Fruit fly (Drosophila melanogaster): ENCODE results near the gene Sf3a2.

Sf3a2 gene

dm6 chr3L:12792933-12793448 is 20.8 kb downstream of the Sf3a2 start (continued):
- peak; percentile 86 for TF ChIP-seq achi (GFP tag; optimal IDR thresholded peaks at IDR 0.05)
- peak; percentile 55 for TF ChIP-seq Sox15 (GFP tag; optimal IDR thresholded peaks at IDR 0.05)
- TF ChIP-seq acj6 (GFP tag; optimal IDR thresholded peaks at IDR 0.05), result peak; percentile 86
- TF ChIP-seq CG11294 (GFP tag; IDR thresholded peaks at IDR 0.05), result peak; percentile 15; the same call in 1 of the 2 replicates
- TF ChIP-seq Sox14 (GFP tag; optimal IDR thresholded peaks at IDR 0.05), result peak; percentile 88
- no peak for TF ChIP-seq Eip93F (GFP tag; optimal IDR thresholded peaks at IDR 0.05)
- peak; percentile 91 for TF ChIP-seq Met (GFP tag; optimal IDR thresholded peaks at IDR 0.05)
- peak; percentile 65 for TF ChIP-seq CG11902 (GFP tag; optimal IDR thresholded peaks at IDR 0.05)
- TF ChIP-seq CG31627 (GFP tag; optimal IDR thresholded peaks at IDR 0.05), result peak; percentile 74

DNA sequence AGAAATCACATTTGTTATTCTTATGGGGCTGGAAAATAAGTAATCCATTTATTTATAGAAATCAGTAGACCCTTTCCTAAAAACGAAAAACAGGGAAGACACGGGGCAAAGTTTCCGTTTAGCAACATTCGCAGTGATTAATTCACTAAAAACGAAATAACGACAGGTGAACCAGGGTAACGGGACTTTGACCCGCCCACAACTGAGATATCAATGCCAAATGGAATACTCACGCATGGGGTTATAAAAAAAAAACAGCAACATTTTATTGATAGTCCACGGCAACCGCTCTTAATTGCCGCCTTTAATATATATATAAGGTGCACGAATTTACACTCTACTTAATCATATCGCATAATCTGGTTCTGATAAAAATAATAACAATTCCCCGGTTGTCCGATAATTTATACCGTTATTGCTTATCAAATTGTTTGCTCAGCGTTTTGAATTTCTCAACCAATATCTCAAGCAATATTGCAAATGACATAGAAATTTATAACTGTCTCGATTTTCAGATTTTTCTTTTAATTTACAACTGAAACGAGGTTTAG is 22.1 kb downstream of the Sf3a2 start:
- no peak for TF ChIP-seq CG31627 (GFP tag; optimal IDR thresholded peaks at IDR 0.05)
- TF ChIP-seq CG11294 (GFP tag; IDR thresholded peaks at IDR 0.05), result no peak
- no peak for TF ChIP-seq Eip75B (GFP tag; optimal IDR thresholded peaks at IDR 0.05)
- TF ChIP-seq Eip93F (GFP tag; optimal IDR thresholded peaks at IDR 0.05), result peak; percentile 46
- peak; percentile 36 for TF ChIP-seq svp (GFP tag)
- TF ChIP-seq Eip78C (GFP tag), result peak; percentile 10
- peak; percentile 7 for TF ChIP-seq vri (GFP tag; optimal IDR thresholded peaks at IDR 0.05)
- TF ChIP-seq CG6854 (GFP tag; optimal IDR thresholded peaks at IDR 0.05), result no peak
- no peak for TF ChIP-seq CG8119 (GFP tag; IDR thresholded peaks at IDR 0.05)
- no peak for TF ChIP-seq CG10631 (GFP tag; optimal IDR thresholded peaks at IDR 0.05)
- no peak for TF ChIP-seq Sox14 (GFP tag; optimal IDR thresholded peaks at IDR 0.05)

DNA sequence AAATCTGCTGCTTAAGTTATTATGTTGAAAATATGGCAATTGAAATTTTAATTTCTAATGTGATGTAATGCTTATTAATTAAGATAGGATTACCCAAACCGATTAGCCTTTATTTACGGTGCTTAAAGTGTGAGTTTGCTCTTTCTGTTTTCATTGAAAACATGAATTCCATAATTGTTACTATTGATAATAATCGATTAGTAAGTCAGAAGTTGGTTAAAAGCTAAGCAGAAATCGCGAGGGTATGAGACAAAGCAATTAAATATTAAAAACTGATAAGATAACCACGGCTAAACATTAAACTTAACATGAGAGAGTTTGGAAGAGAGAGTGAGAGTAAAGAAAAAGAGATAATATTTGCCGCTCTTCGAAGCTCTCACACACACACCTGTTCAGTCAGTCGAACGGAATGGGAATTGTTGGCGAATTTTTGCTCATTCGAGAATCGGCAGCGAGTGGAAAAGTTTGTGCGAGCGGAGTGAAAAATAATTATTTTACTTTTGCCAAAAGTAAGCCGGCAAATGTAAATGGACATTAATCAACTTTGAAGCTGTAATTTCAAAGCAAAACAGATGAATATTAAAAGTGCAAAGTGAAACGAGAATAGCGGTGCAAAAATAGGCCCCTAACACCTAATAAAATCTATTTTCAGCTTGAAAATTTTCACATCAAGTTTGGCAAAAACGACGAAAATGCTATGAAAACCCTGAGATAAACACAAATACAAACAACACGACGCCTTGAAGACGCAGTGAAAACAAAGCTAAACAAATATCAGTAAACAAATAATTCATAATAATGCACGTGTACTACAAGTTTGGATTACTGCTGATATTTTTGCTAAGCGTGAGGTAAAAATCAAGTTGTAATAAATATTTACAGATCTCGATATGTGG is 22.8 kb downstream of the Sf3a2 start:
- TF ChIP-seq Eip78C (GFP tag), result peak; percentile 77
- no peak for TF ChIP-seq Sox102F (GFP tag; optimal IDR thresholded peaks at IDR 0.05)
- TF ChIP-seq CG6276 (GFP tag; optimal IDR thresholded peaks at IDR 0.05), result no peak
- no peak for TF ChIP-seq CG6163 (GFP tag; IDR thresholded peaks at IDR 0.05)
- TF ChIP-seq Blimp-1 (GFP tag; optimal IDR thresholded peaks at IDR 0.05), result no peak
- peak; percentile 34 for TF ChIP-seq CG6854 (GFP tag; optimal IDR thresholded peaks at IDR 0.05)
- TF ChIP-seq CG16779 (tag; optimal IDR thresholded peaks at IDR 0.05), result no peak
- peak; percentile 14 for TF ChIP-seq vri (GFP tag; optimal IDR thresholded peaks at IDR 0.05)
- TF ChIP-seq topi (GFP tag; optimal IDR thresholded peaks at IDR 0.05), result no peak
- TF ChIP-seq CG7368 (GFP tag; optimal IDR thresholded peaks at IDR 0.05), result no peak
- TF ChIP-seq dsx (GFP tag; optimal IDR thresholded peaks at IDR 0.05; ENCODE audit: poor library complexity, severe bottlenecking), result peak; percentile 34
- TF ChIP-seq CG9139 (GFP tag; optimal IDR thresholded peaks at IDR 0.05), result peak; percentile 14
- TF ChIP-seq Hr39 (GFP tag; optimal IDR thresholded peaks at IDR 0.05), result no peak
- no peak for TF ChIP-seq Sox14 (GFP tag; optimal IDR thresholded peaks at IDR 0.05)
- no peak for TF ChIP-seq CG3919 (GFP tag; optimal IDR thresholded peaks at IDR 0.05)
- peak; percentile 11 for TF ChIP-seq fkh (GFP tag; optimal IDR thresholded peaks at IDR 0.05)
- no peak for TF ChIP-seq CG8119 (GFP tag; IDR thresholded peaks at IDR 0.05)
- no peak for TF ChIP-seq fd59A (GFP tag; optimal IDR thresholded peaks at IDR 0.05)
- no peak for TF ChIP-seq CG10631 (GFP tag; optimal IDR thresholded peaks at IDR 0.05)
- no peak for TF ChIP-seq CG6808 (GFP tag; optimal IDR thresholded peaks at IDR 0.05)
- no peak for TF ChIP-seq net (GFP tag; optimal IDR thresholded peaks at IDR 0.05)
- TF ChIP-seq CG15336 (GFP tag; IDR thresholded peaks at IDR 0.05), result no peak; the same call in none of the 2 replicates
- no peak for TF ChIP-seq Ets21C (GFP tag; optimal IDR thresholded peaks at IDR 0.05)
- TF ChIP-seq Met (GFP tag; optimal IDR thresholded peaks at IDR 0.05), result no peak
- TF ChIP-seq fd85E (GFP tag; optimal IDR thresholded peaks at IDR 0.05), result no peak
- TF ChIP-seq lz (GFP tag; optimal IDR thresholded peaks at IDR 0.05), result no peak
- TF ChIP-seq svp (GFP tag), result peak; percentile 40
- TF ChIP-seq cyc (GFP tag; optimal IDR thresholded peaks at IDR 0.05), result no peak
- no peak for TF ChIP-seq esn (GFP tag; optimal IDR thresholded peaks at IDR 0.05)
- TF ChIP-seq spab (GFP tag; optimal IDR thresholded peaks at IDR 0.05), result no peak
- TF ChIP-seq ss (GFP tag; optimal IDR thresholded peaks at IDR 0.05), result no peak
